Fruit fly (Drosophila melanogaster) whole organism, embryonic: Measurements from ENCODE around the gene CG7582.

ENCODE experiments used
- Ada2b ChIP-seq: fragments of 200-800 bp; sonication (Bioruptor generic); IDR thresholded peaks from 2 replicates; pipeline ENCODE4 v1.3.6; 2022; ENCODE audit warnings: missing biosample characterization, missing genetic modification characterization
- Adf1 ChIP-seq: fragments of 200-800 bp; sonication (Bioruptor generic); IDR thresholded peaks from 2 replicates; pipeline ENCODE4 v1.3.6; 2022; ENCODE audit warnings: missing biosample characterization, missing genetic modification characterization
- CG10543 ChIP-seq: fragments of 200-800 bp; sonication (Bioruptor generic); optimal IDR thresholded peaks from 3 replicates; lab custom pipeline; 2017; ENCODE audit warnings: missing biosample characterization, mild to moderate bottlenecking, missing genetic modification characterization, moderate library complexity
- CG11456 ChIP-seq: fragments of 200-800 bp; sonication (Bioruptor generic); IDR thresholded peaks from 3 replicates; pipeline ENCODE4 v1.3.6; 2022; ENCODE audit warnings: missing biosample characterization, missing genetic modification characterization
- CG11504 ChIP-seq: fragments of 200-800 bp; sonication (Bioruptor generic); optimal IDR thresholded peaks from 3 replicates; lab custom pipeline; 2019; ENCODE audit warnings: missing biosample characterization, mild to moderate bottlenecking, missing genetic modification characterization, moderate library complexity
- CG11695 ChIP-seq: fragments of 200-800 bp; sonication (Bioruptor generic); IDR thresholded peaks from 3 replicates; pipeline ENCODE4 v1.3.6; 2022; ENCODE audit warnings: missing biosample characterization, missing genetic modification characterization
- CG14050 ChIP-seq: fragments of 200-800 bp; sonication (Bioruptor generic); IDR thresholded peaks from 3 replicates; pipeline ENCODE4 v1.3.6; 2022; ENCODE audit warnings: missing biosample characterization, missing genetic modification characterization
- CG14860 ChIP-seq: fragments of 200-800 bp; sonication (Bioruptor generic); IDR thresholded peaks from 3 replicates; pipeline ENCODE4 v1.3.6; 2022; ENCODE audit warnings: missing biosample characterization, missing genetic modification characterization; ENCODE audit not compliant: partially characterized antibody
- CG18599 ChIP-seq: fragments of 200-800 bp; sonication (Bioruptor generic); optimal IDR thresholded peaks from 3 replicates; lab custom pipeline; 2017; ENCODE audit warnings: missing biosample characterization, missing genetic modification characterization, mild to moderate bottlenecking, moderate library complexity, missing genetic modification reagents
- CG32532 ChIP-seq: fragments of 200-800 bp; sonication (Bioruptor generic); IDR thresholded peaks from 2 replicates; pipeline ENCODE4 v1.3.6; 2022; ENCODE audit warnings: missing biosample characterization, missing genetic modification characterization
- CG5180 ChIP-seq: fragments of 200-800 bp; sonication (Bioruptor generic); optimal IDR thresholded peaks from 3 replicates; lab custom pipeline; 2017; ENCODE audit warnings: missing biosample characterization, missing genetic modification characterization, mild to moderate bottlenecking, moderate library complexity, missing genetic modification reagents
- CG6689 ChIP-seq: fragments of 200-800 bp; sonication (Bioruptor generic); IDR thresholded peaks from 2 replicates; pipeline ENCODE4 v1.3.6; 2022; ENCODE audit warnings: missing biosample characterization, missing genetic modification characterization
- CG9932 ChIP-seq: fragments of 200-800 bp; sonication (Bioruptor generic); IDR thresholded peaks from 2 replicates; pipeline ENCODE4 v1.3.6; 2022; ENCODE audit warnings: missing biosample characterization, missing genetic modification characterization
- Deaf1 ChIP-seq: fragments of 200-800 bp; optimal IDR thresholded peaks from 3 replicates; lab custom pipeline; 2019; ENCODE audit warnings: missing biosample characterization, mild to moderate bottlenecking, missing genetic modification characterization, moderate library complexity
- Dp ChIP-seq: fragments of 200-800 bp; sonication (Bioruptor generic); optimal IDR thresholded peaks from 2 replicates; lab custom pipeline; 2018; ENCODE audit warnings: missing biosample characterization, mild to moderate bottlenecking, missing genetic modification characterization, moderate library complexity
- E2f1 ChIP-seq: fragments of 200-800 bp; sonication (Bioruptor generic); IDR thresholded peaks from 2 replicates; pipeline ENCODE4 v1.3.6; 2022; ENCODE audit warnings: missing biosample characterization, missing genetic modification characterization
- ERR ChIP-seq: fragments of 200-800 bp; sonication (Bioruptor generic); optimal IDR thresholded peaks from 2 replicates; lab custom pipeline; 2016; ENCODE audit warnings: missing biosample characterization, missing genetic modification characterization
- Ets65A ChIP-seq: fragments of 200-800 bp; sonication (Bioruptor generic); peaks from one replicate; lab custom pipeline; 2016; ENCODE audit warnings: missing biosample characterization, missing genetic modification characterization
- Gug ChIP-seq: fragments of 200-800 bp; sonication (Bioruptor generic); IDR thresholded peaks from 4 replicates; pipeline ENCODE4 v1.3.6; 2022; ENCODE audit warnings: missing biosample characterization, missing genetic modification characterization
- Jarid2 ChIP-seq: fragments of 200-800 bp; sonication (Bioruptor generic); optimal IDR thresholded peaks from 3 replicates; lab custom pipeline; 2017; ENCODE audit warnings: mild to moderate bottlenecking, missing biosample characterization, missing genetic modification reagents, missing genetic modification characterization
- Max ChIP-seq: fragments of 200-800 bp; sonication (Bioruptor generic); optimal IDR thresholded peaks from 2 replicates; lab custom pipeline; 2016; ENCODE audit warnings: missing biosample characterization, mild to moderate bottlenecking, missing genetic modification characterization
- Med ChIP-seq: fragments of 200-800 bp; sonication (Bioruptor generic); peaks from one replicate; lab custom pipeline; 2016; ENCODE audit warnings: missing biosample characterization, missing genetic modification characterization, mild to moderate bottlenecking, inconsistent platforms, moderate library complexity
- Xrp1 ChIP-seq: fragments of 200-800 bp; sonication (Bioruptor generic); IDR thresholded peaks from 2 replicates; pipeline ENCODE4 v1.3.6; 2022; ENCODE audit warnings: missing biosample characterization, missing genetic modification characterization
- abd-A ChIP-seq: fragments of 200-800 bp; sonication (Bioruptor generic); optimal IDR thresholded peaks from 3 replicates; lab custom pipeline; 2019; ENCODE audit warnings: missing biosample characterization, mild to moderate bottlenecking, missing genetic modification characterization, moderate library complexity
- cg ChIP-seq: fragments of 200-800 bp; sonication (Bioruptor generic); optimal IDR thresholded peaks from 3 replicates; lab custom pipeline; 2019; ENCODE audit warnings: missing biosample characterization, mild to moderate bottlenecking, missing genetic modification characterization, moderate library complexity
- chinmo ChIP-seq: fragments of 200-800 bp; sonication (Bioruptor generic); IDR thresholded peaks from 4 replicates; pipeline ENCODE4 v1.3.6; 2022; ENCODE audit warnings: missing biosample characterization, missing genetic modification characterization; ENCODE audit not compliant: partially characterized antibody
- dimm ChIP-seq: fragments of 200-800 bp; sonication (Bioruptor generic); IDR thresholded peaks from 2 replicates; pipeline ENCODE4 v1.3.6; 2022; ENCODE audit warnings: missing biosample characterization, missing genetic modification characterization
- grn ChIP-seq: fragments of 200-800 bp; sonication (Bioruptor generic); optimal IDR thresholded peaks from 3 replicates; lab custom pipeline; 2017; ENCODE audit warnings: missing biosample characterization, missing genetic modification characterization
- gsb ChIP-seq: fragments of 200-800 bp; sonication (Bioruptor generic); IDR thresholded peaks from 2 replicates; pipeline ENCODE4 v1.3.6; 2022; ENCODE audit warnings: missing biosample characterization, missing genetic modification characterization
- klu ChIP-seq: fragments of 200-800 bp; sonication (Bioruptor generic); IDR thresholded peaks from 2 replicates; pipeline ENCODE4 v1.3.6; 2022; ENCODE audit warnings: missing biosample characterization, missing genetic modification characterization
- prd ChIP-seq, 3 experiments: fragments of >200 bp in 2 of 3; fragments of 200-800 bp in 1 of 3; sonication (Bioruptor generic) in 1 of 3; optimal IDR thresholded peaks in 2 of 3; IDR thresholded peaks in 1 of 3; 2 replicates in 2 of 3; 3 replicates in 1 of 3; pipeline versions ENCODE4 v1.3.6 to Lab custom; 2017 to 2022; ENCODE audit warnings: missing biosample characterization in 1 of 3, missing genetic modification characterization in 1 of 3
- row ChIP-seq: fragments of 200-800 bp; sonication (Bioruptor generic); IDR thresholded peaks from 3 replicates; pipeline ENCODE4 v1.3.6; 2022; ENCODE audit warnings: missing biosample characterization, missing genetic modification characterization
- scrt ChIP-seq: fragments of 200-800 bp; sonication (Bioruptor generic); optimal IDR thresholded peaks from 2 replicates; lab custom pipeline; 2018; ENCODE audit warnings: missing biosample characterization, mild to moderate bottlenecking, missing genetic modification characterization, moderate library complexity
- sisA ChIP-seq: fragments of 200-800 bp; sonication (Bioruptor generic); IDR thresholded peaks from 2 replicates; pipeline ENCODE4 v1.3.6; 2022; ENCODE audit warnings: missing biosample characterization, missing genetic modification characterization
- toy ChIP-seq: fragments of 200-800 bp; sonication (Bioruptor generic); IDR thresholded peaks from 2 replicates; pipeline ENCODE4 v1.3.6; 2022; ENCODE audit warnings: missing biosample characterization, missing genetic modification characterization
- unc-4 ChIP-seq: fragments of 200-800 bp; sonication (Bioruptor generic); IDR thresholded peaks from 2 replicates; pipeline ENCODE4 v1.3.6; 2022; ENCODE audit warnings: missing biosample characterization, missing genetic modification characterization; ENCODE audit not compliant: partially characterized antibody
- vvl ChIP-seq: fragments of 200-800 bp; sonication (Bioruptor generic); IDR thresholded peaks from 2 replicates; pipeline ENCODE4 v1.3.6; 2022; ENCODE audit warnings: missing biosample characterization, missing genetic modification characterization
- zfh1 ChIP-seq: fragments of 200-800 bp; sonication (Bioruptor generic); IDR thresholded peaks from 3 replicates; pipeline ENCODE4 v1.3.6; 2022; ENCODE audit warnings: missing biosample characterization, missing genetic modification characterization

The CG7582 gene

dm6 chr3R:29664183-29664829 is 17.8 kb downstream of the CG7582 start, which contains the start of gene ppk21:
ppk21 (plus strand) TSS chr3R:29664779.
- TF ChIP-seq Med (peak; percentile 54), Xrp1 (GFP tag; lab: Robert Waterston, UW) (peak; percentile 46; the same call in 1 of the 2 replicates), dimm (no peak), toy (GFP tag; lab: Robert Waterston, UW) (no peak), CG6689 (GFP tag; lab: Robert Waterston, UW) (0 out of 2 replicates have a peak, but pooled peaks have one; percentile 11), klu (GFP tag; lab: Robert Waterston, UW) (no peak), Ada2b (GFP tag; lab: Robert Waterston, UW) (0 out of 2 replicates have a peak, but pooled peaks have one; percentile 24), CG11456 (0 out of 3 replicates have a peak, but pooled peaks have one; percentile 24), zfh1 (peak; percentile 50; the same call in 1 of the 3 replicates), vvl (GFP tag; lab: Robert Waterston, UW) (0 out of 2 replicates have a peak, but pooled peaks have one; percentile 23), sisA (GFP tag; lab: Robert Waterston, UW) (peak; percentile 35; the same call in 1 of the 2 replicates), row (GFP tag; lab: Robert Waterston, UW) (peak; percentile 27; the same call in 1 of the 3 replicates), CG11695 (no peak), gsb (GFP tag; lab: Robert Waterston, UW) (no peak), Gug (GFP tag; lab: Robert Waterston, UW) (no peak), grn (GFP tag; lab: Kevin White, UChicago) (no peak), Ets65A (peak; percentile 91), prd (optimal IDR thresholded peaks at IDR 0.05; lab: Kevin White, UChicago) (no peak), prd (GFP tag; IDR thresholded peaks at IDR 0.05; lab: Robert Waterston, UW) (peak; percentile 7; the same call in 1 of the 3 replicates)

DNA sequence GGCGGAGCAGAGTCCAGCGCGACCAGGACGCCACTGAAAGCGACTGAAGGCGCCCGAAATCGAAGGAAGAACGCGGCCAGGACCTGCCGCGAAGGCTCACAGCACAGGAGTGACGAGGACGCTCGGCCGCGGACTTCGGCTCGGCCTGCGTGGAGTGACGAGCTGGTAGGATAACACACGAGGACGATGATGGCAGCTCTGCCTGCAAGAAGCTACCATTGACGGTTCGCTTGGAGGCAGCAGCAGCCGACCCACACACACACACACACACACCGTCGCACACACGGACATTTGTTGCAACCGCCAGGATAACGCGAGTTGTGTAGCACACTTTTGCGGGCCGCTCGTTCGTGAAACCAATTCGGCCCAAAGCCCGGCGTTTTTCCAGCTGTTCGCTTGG is 22.1 kb downstream of the CG7582 start, which contains the start of gene Dop1R2:
Dop1R2 (minus strand) TSS at position 35 of the 400 bp plus-strand sequence.
- TF ChIP-seq cg (GFP tag; lab: Kevin White, UChicago), result peak; percentile 25
- no peak for TF ChIP-seq ERR (GFP tag; lab: Kevin White, UChicago)
- peak; percentile 59 for TF ChIP-seq CG5180 (GFP tag; lab: Kevin White, UChicago)
- TF ChIP-seq chinmo, result 0 out of 4 replicates have a peak, but pooled peaks have one; percentile 21
- TF ChIP-seq CG9932 (GFP tag; lab: Robert Waterston, UW), result peak; percentile 43
- TF ChIP-seq Adf1 (GFP tag; lab: Robert Waterston, UW), result peak; percentile 34; the same call in 1 of the 2 replicates
- 0 out of 3 replicates have a peak, but pooled peaks have one; percentile 20 for TF ChIP-seq CG11456
- TF ChIP-seq Dp (GFP tag; lab: Kevin White, UChicago), result peak; percentile 18
- peak; percentile 23; the same call in 1 of the 2 replicates for TF ChIP-seq E2f1 (GFP tag; lab: Robert Waterston, UW)
- TF ChIP-seq CG14050, result no peak
- no peak for TF ChIP-seq unc-4 (GFP tag; lab: Robert Waterston, UW)
- TF ChIP-seq CG14860 (GFP tag; lab: Robert Waterston, UW), result no peak
- TF ChIP-seq Deaf1 (tag; lab: Kevin White, UChicago), result peak; percentile 96
- peak; percentile 45 for TF ChIP-seq abd-A (tag; lab: Kevin White, UChicago)
- peak; percentile 13 for TF ChIP-seq Med
- TF ChIP-seq CG18599 (GFP tag; lab: Kevin White, UChicago), result peak; percentile 1
- no peak for TF ChIP-seq Max
- peak; percentile 0 for TF ChIP-seq Jarid2 (GFP tag; lab: Kevin White, UChicago)
- peak; percentile 41 for TF ChIP-seq scrt
- TF ChIP-seq CG10543 (GFP tag; lab: Kevin White, UChicago), result peak; percentile 8
- 0 out of 2 replicates have a peak, but pooled peaks have one; percentile 20 for TF ChIP-seq CG32532 (GFP tag; lab: Robert Waterston, UW)
- TF ChIP-seq CG11504 (tag; lab: Kevin White, UChicago), result no peak
